Worm (Caenorhabditis elegans) whole organism, L4 larva: Measurements from ENCODE around the gene gpc-1.

ENCODE experiments used
- F10B5.3 ChIP-seq: sonication (generic microtip); optimal IDR thresholded peaks from 2 replicates; lab custom pipeline; 2016; ENCODE audit warnings: mild to moderate bottlenecking, missing genetic modification characterization, missing compliant biosample characterization
- F26F4.8 ChIP-seq: fragments of 200-800 bp; sonication (Bioruptor generic); conservative IDR thresholded peaks from 2 replicates; pipeline ENCODE4 v1.3.6; 2022; ENCODE audit warnings: missing genetic modification characterization, missing compliant biosample characterization
- F49E8.2 ChIP-seq: sonication (generic microtip); optimal IDR thresholded peaks from 2 replicates; lab custom pipeline; 2016; ENCODE audit warnings: missing compliant biosample characterization, mild to moderate bottlenecking, missing genetic modification characterization, borderline replicate concordance
- T26A8.4 ChIP-seq: fragments of 200-800 bp; sonication (Bioruptor generic); IDR thresholded peaks from 2 replicates; pipeline ENCODE4 v1.3.6; 2022; ENCODE audit warnings: missing genetic modification characterization, missing compliant biosample characterization
- Y105C5A.15 ChIP-seq: fragments of 200-800 bp; sonication (Bioruptor generic); IDR thresholded peaks from 2 replicates; pipeline ENCODE4 v1.3.6; 2022; ENCODE audit warnings: missing genetic modification characterization, missing compliant biosample characterization
- Y5F2A.4 ChIP-seq: fragments of 200-800 bp; sonication (Bioruptor generic); optimal IDR thresholded peaks from 2 replicates; lab custom pipeline; 2018; ENCODE audit warnings: mild to moderate bottlenecking, missing genetic modification characterization, missing compliant biosample characterization
- ZK337.2 ChIP-seq: fragments of 200-800 bp; sonication (Bioruptor generic); IDR thresholded peaks from 2 replicates; pipeline ENCODE4 v1.3.6; 2022; ENCODE audit warnings: missing genetic modification reagents, missing genetic modification characterization, missing compliant biosample characterization
- ZK546.5 ChIP-seq, 2 experiments: sonication (generic microtip); optimal IDR thresholded peaks; 2 replicates each; lab custom pipeline; 2017; ENCODE audit warnings: missing biosample characterization in 2 of 2, missing genetic modification characterization in 2 of 2
- aha-1 ChIP-seq: fragments of 150-350 bp; peaks from one replicate; lab custom pipeline; 2014; ENCODE audit warnings: missing biosample characterization, missing genetic modification characterization
- ceh-28 ChIP-seq: fragments of 150-350 bp; optimal IDR thresholded peaks from 2 replicates; lab custom pipeline; 2014; ENCODE audit warnings: missing biosample characterization, missing genetic modification reagents, missing genetic modification characterization
- ceh-44 ChIP-seq: fragments of 200-800 bp; sonication (Bioruptor generic); IDR thresholded peaks from 2 replicates; pipeline ENCODE4 v1.3.6; 2022; ENCODE audit warnings: missing genetic modification reagents, missing genetic modification characterization, missing compliant biosample characterization
- ceh-62 ChIP-seq: sonication (generic microtip); optimal IDR thresholded peaks from 2 replicates; lab custom pipeline; 2017; ENCODE audit warnings: missing biosample characterization, missing genetic modification characterization
- cey-2 ChIP-seq: sonication (generic microtip); optimal IDR thresholded peaks from 3 replicates; lab custom pipeline; 2017; ENCODE audit warnings: missing genetic modification characterization, mild to moderate bottlenecking, missing compliant biosample characterization, antibody characterized with exemption, borderline replicate concordance; ENCODE audit not compliant: insufficient read depth
- ctbp-1 ChIP-seq: fragments of 200-800 bp; sonication (Bioruptor generic); IDR thresholded peaks from 2 replicates; pipeline ENCODE4 v1.3.6; 2022; ENCODE audit warnings: missing genetic modification reagents, missing genetic modification characterization, missing compliant biosample characterization
- daf-12 ChIP-seq: fragments of 150-350 bp; optimal IDR thresholded peaks from 2 replicates; lab custom pipeline; 2014; ENCODE audit warnings: missing biosample characterization, missing genetic modification reagents, missing genetic modification characterization
- daf-19 ChIP-seq: fragments of 200-800 bp; sonication (Bioruptor generic); conservative IDR thresholded peaks from 2 replicates; pipeline ENCODE4 v1.3.6; 2022; ENCODE audit warnings: missing genetic modification characterization, missing compliant biosample characterization
- dmd-6 ChIP-seq: fragments of 200-800 bp; sonication (Bioruptor generic); IDR thresholded peaks from 2 replicates; pipeline ENCODE4 v1.3.6; 2022; ENCODE audit warnings: missing genetic modification reagents, missing genetic modification characterization, missing compliant biosample characterization
- dmd-9 ChIP-seq: fragments of 200-800 bp; sonication (Bioruptor generic); IDR thresholded peaks from 2 replicates; pipeline ENCODE4 v1.3.6; 2022; ENCODE audit warnings: missing genetic modification reagents, missing genetic modification characterization, missing compliant biosample characterization
- dpl-1 ChIP-seq: fragments of 150-350 bp; optimal IDR thresholded peaks from 2 replicates; lab custom pipeline; 2014; ENCODE audit warnings: missing biosample characterization, missing genetic modification reagents, missing genetic modification characterization
- egl-43 ChIP-seq: fragments of 200-800 bp; sonication (Bioruptor generic); IDR thresholded peaks from 2 replicates; pipeline ENCODE4 v1.3.6; 2022; ENCODE audit warnings: missing genetic modification reagents, missing genetic modification characterization, missing compliant biosample characterization
- fos-1 ChIP-seq: fragments of 150-350 bp; optimal IDR thresholded peaks from 2 replicates; lab custom pipeline; 2014; ENCODE audit warnings: missing biosample characterization, missing genetic modification characterization
- hlh-11 ChIP-seq: fragments of 200-800 bp; sonication (Bioruptor generic); optimal IDR thresholded peaks from 2 replicates; lab custom pipeline; 2018; ENCODE audit warnings: mild to moderate bottlenecking, missing genetic modification characterization, missing compliant biosample characterization
- hlh-30 ChIP-seq: sonication (generic microtip); optimal IDR thresholded peaks from 2 replicates; lab custom pipeline; 2017; ENCODE audit warnings: antibody characterized with exemption, mild to moderate bottlenecking, missing genetic modification characterization, missing compliant biosample characterization; ENCODE audit not compliant: insufficient read depth
- lim-7 ChIP-seq: fragments of 200-800 bp; sonication (Bioruptor generic); IDR thresholded peaks from 2 replicates; pipeline ENCODE4 v1.3.6; 2022; ENCODE audit warnings: missing genetic modification characterization, missing compliant biosample characterization
- lin-1 ChIP-seq: fragments of 200-800 bp; sonication (Bioruptor generic); IDR thresholded peaks from 2 replicates; pipeline ENCODE4 v1.3.6; 2022; ENCODE audit warnings: missing genetic modification reagents, missing genetic modification characterization, missing compliant biosample characterization
- lin-39 ChIP-seq: fragments of 150-350 bp; optimal IDR thresholded peaks from 2 replicates; lab custom pipeline; 2014; ENCODE audit warnings: missing biosample characterization, missing genetic modification reagents, missing genetic modification characterization
- lir-3 ChIP-seq: sonication (generic microtip); optimal IDR thresholded peaks from 2 replicates; lab custom pipeline; 2016; ENCODE audit warnings: mild to moderate bottlenecking, missing genetic modification characterization, missing compliant biosample characterization
- lsy-2 ChIP-seq, 2 experiments: fragments of 150-350 bp in 1 of 2; sonication (generic microtip) in 1 of 2; optimal IDR thresholded peaks; 2 replicates each; lab custom pipeline; 2014 to 2017; ENCODE audit warnings: missing biosample characterization in 2 of 2, missing genetic modification characterization in 2 of 2
- madf-5 ChIP-seq, 2 experiments: fragments of 200-800 bp; sonication (Bioruptor generic); IDR thresholded peaks; 2 replicates each; pipeline ENCODE4 v1.3.6; 2022; ENCODE audit warnings: missing compliant biosample characterization in 2 of 2, missing genetic modification characterization in 2 of 2
- mdl-1 ChIP-seq, 2 experiments: fragments of 150-350 bp in 1 of 2; sonication (generic microtip) in 1 of 2; optimal IDR thresholded peaks; 2 replicates each; lab custom pipeline; 2014 to 2017; ENCODE audit warnings: missing biosample characterization in 2 of 2, missing genetic modification characterization in 2 of 2
- mes-2 ChIP-seq: sonication (generic microtip); optimal IDR thresholded peaks from 2 replicates; lab custom pipeline; 2016; ENCODE audit warnings: missing genotype, mild to moderate bottlenecking, missing genetic modification characterization, missing compliant biosample characterization; ENCODE audit not compliant: poor library complexity, severe bottlenecking
- mxl-3 ChIP-seq: fragments of 200-800 bp; sonication (Bioruptor generic); optimal IDR thresholded peaks from 2 replicates; lab custom pipeline; 2018; ENCODE audit warnings: mild to moderate bottlenecking, missing genetic modification characterization, missing compliant biosample characterization
- nhr-10 ChIP-seq: fragments of 150-350 bp; optimal IDR thresholded peaks from 2 replicates; lab custom pipeline; 2014; ENCODE audit warnings: missing biosample characterization, missing genetic modification characterization
- nhr-25 ChIP-seq: sonication (generic microtip); optimal IDR thresholded peaks from 2 replicates; lab custom pipeline; 2017; ENCODE audit warnings: missing genetic modification characterization, mild to moderate bottlenecking, missing compliant biosample characterization, antibody characterized with exemption, moderate library complexity, borderline replicate concordance; ENCODE audit not compliant: insufficient read depth
- nhr-28 ChIP-seq: fragments of 150-350 bp; optimal IDR thresholded peaks from 2 replicates; lab custom pipeline; 2014; ENCODE audit warnings: missing biosample characterization, missing genetic modification characterization
- nhr-48 ChIP-seq: sonication (generic microtip); optimal IDR thresholded peaks from 2 replicates; lab custom pipeline; 2016; ENCODE audit warnings: mild to moderate bottlenecking, missing genetic modification characterization, missing compliant biosample characterization
- pha-4 ChIP-seq, 2 experiments: fragments of 150-350 bp in 1 of 2; fragments of 200-800 bp in 1 of 2; sonication (Bioruptor generic) in 1 of 2; IDR thresholded peaks in 1 of 2; optimal IDR thresholded peaks in 1 of 2; 2 replicates each; pipeline versions ENCODE4 v1.3.6 to Lab custom; 2014 to 2022; ENCODE audit warnings: missing genetic modification characterization in 2 of 2, missing genetic modification reagents in 2 of 2, missing biosample characterization in 1 of 2, missing compliant biosample characterization in 1 of 2
- php-3 ChIP-seq: fragments of 200-800 bp; sonication (Bioruptor generic); IDR thresholded peaks from 2 replicates; pipeline ENCODE4 v1.3.6; 2022; ENCODE audit warnings: missing genetic modification reagents, missing genetic modification characterization, missing compliant biosample characterization
- pqm-1 ChIP-seq: sonication (generic microtip); optimal IDR thresholded peaks from 2 replicates; lab custom pipeline; 2017; ENCODE audit warnings: missing biosample characterization, missing genetic modification characterization
- sdz-12 ChIP-seq: fragments of 200-800 bp; sonication (Bioruptor generic); optimal IDR thresholded peaks from 2 replicates; lab custom pipeline; 2018; ENCODE audit warnings: mild to moderate bottlenecking, missing genetic modification characterization, missing compliant biosample characterization
- set-16 ChIP-seq: fragments of 200-800 bp; sonication (Bioruptor generic); IDR thresholded peaks from 2 replicates; pipeline ENCODE4 v1.3.6; 2022; ENCODE audit warnings: missing genetic modification reagents, missing genetic modification characterization, missing compliant biosample characterization
- skn-1 ChIP-seq: fragments of 150-350 bp; optimal IDR thresholded peaks from 2 replicates; lab custom pipeline; 2014; ENCODE audit warnings: missing biosample characterization, missing genetic modification characterization
- spr-3 ChIP-seq: fragments of 200-800 bp; sonication (Bioruptor generic); optimal IDR thresholded peaks from 2 replicates; lab custom pipeline; 2018; ENCODE audit warnings: mild to moderate bottlenecking, missing genetic modification characterization, missing compliant biosample characterization
- tra-1 ChIP-seq: fragments of 200-800 bp; sonication (Bioruptor generic); IDR thresholded peaks from 2 replicates; pipeline ENCODE4 v1.3.6; 2022; ENCODE audit warnings: missing genetic modification reagents, missing genetic modification characterization, missing compliant biosample characterization
- unc-39 ChIP-seq: sonication (generic microtip); optimal IDR thresholded peaks from 2 replicates; lab custom pipeline; 2017; ENCODE audit warnings: missing biosample characterization, missing genetic modification characterization
- zag-1 ChIP-seq: fragments of 150-350 bp; optimal IDR thresholded peaks from 2 replicates; lab custom pipeline; 2014; ENCODE audit warnings: missing biosample characterization, missing genetic modification characterization
- zip-11 ChIP-seq: fragments of 200-800 bp; sonication (Bioruptor generic); IDR thresholded peaks from 2 replicates; pipeline ENCODE4 v1.3.6; 2022; ENCODE audit warnings: missing genetic modification characterization, missing compliant biosample characterization
- zip-2 ChIP-seq: fragments of 150-350 bp; optimal IDR thresholded peaks from 2 replicates; lab custom pipeline; 2014; ENCODE audit warnings: missing biosample characterization, missing genetic modification characterization
- ztf-11 ChIP-seq: fragments of 150-350 bp; optimal IDR thresholded peaks from 2 replicates; lab custom pipeline; 2014; ENCODE audit warnings: missing biosample characterization, missing genetic modification characterization

The gpc-1 gene

DNA sequence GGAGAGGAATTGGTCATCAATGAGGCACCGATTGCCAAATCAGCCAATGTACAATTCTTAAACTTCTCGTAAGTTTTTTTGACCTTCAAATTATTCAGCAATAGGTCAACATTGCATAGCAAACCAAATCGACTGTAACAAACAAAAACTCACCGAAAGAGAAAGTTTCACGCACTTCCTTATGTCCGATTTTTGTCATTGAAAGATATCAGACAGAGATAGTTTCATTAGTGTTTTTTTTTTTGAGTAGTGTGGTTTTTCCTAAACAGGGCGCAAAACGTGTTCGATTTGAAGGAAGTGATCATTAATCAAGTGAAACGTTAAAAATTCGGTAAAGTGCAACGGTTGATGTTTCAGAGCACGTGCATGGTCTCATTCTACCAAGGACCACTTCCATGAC, 40.6 kb downstream of the gpc-1 start:
- no peak for TF ChIP-seq zip-2 (tag; lab: Kevin White, UChicago)
- TF ChIP-seq hlh-11 (tag; lab: Kevin White, UChicago) = peak; percentile 47
- no peak for TF ChIP-seq tra-1
- peak; percentile 21 for TF ChIP-seq aha-1 (tag; lab: Kevin White, UChicago)
- peak; percentile 2 for TF ChIP-seq mes-2 (tag; lab: Kevin White, UChicago)
- no peak for TF ChIP-seq sdz-12 (GFP tag; lab: Kevin White, UChicago)
- TF ChIP-seq lsy-2 (tag; optimal IDR thresholded peaks at IDR 0.05; lab: Kevin White, UChicago) = peak in 1 of 2 experiments; percentile 5
- TF ChIP-seq dmd-6 = peak; percentile 25; the same call in 1 of the 2 replicates
- TF ChIP-seq mdl-1 (tag; optimal IDR thresholded peaks at IDR 0.05; lab: Kevin White, UChicago) = peak in 1 of 2 experiments; percentile 76
- TF ChIP-seq cey-2 (tag; lab: Kevin White, UChicago) = peak; percentile 37
- no peak for TF ChIP-seq ceh-28
- TF ChIP-seq nhr-28 (tag; lab: Kevin White, UChicago) = peak; percentile 6
- peak; percentile 77 for TF ChIP-seq nhr-48 (tag; lab: Kevin White, UChicago)
- peak; percentile 76 for TF ChIP-seq nhr-25 (tag; lab: Kevin White, UChicago)
- peak; percentile 58 for TF ChIP-seq mxl-3
- TF ChIP-seq ztf-11 = no peak

DNA sequence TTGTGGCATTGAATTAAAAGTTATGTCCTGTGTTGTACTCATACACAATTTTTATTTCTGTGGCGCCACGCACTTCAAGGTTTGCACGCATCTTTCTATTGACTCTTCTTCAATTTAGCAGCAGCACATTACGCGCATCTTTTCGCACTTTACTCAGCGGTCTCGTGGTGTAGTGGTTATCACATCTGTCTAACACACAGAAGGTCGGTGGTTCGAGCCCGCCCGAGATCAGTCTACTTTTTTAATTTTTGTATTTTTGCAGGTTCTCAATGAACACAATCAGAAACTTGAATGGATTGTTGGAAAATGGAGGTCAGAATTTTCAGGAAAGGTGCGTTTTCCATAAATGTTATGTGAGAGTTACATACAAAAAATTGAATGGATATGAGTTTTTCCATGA, 41.3 kb downstream of the gpc-1 start:
- no peak for TF ChIP-seq skn-1 (tag; lab: Kevin White, UChicago)
- TF ChIP-seq spr-3 (GFP tag; lab: Kevin White, UChicago) = no peak
- no peak for TF ChIP-seq F26F4.8 (GFP tag; lab: Robert Waterston, UW)
- peak; percentile 69 for TF ChIP-seq aha-1 (tag; lab: Kevin White, UChicago)
- peak; percentile 74 for TF ChIP-seq dmd-6
- no peak for TF ChIP-seq dpl-1 (GFP tag; lab: Kevin White, UChicago)
- TF ChIP-seq set-16 (GFP tag; lab: Robert Waterston, UW) = no peak
- no peak for TF ChIP-seq unc-39
- peak; percentile 78; the same call in 1 of the 2 replicates for TF ChIP-seq daf-19 (GFP tag; lab: Robert Waterston, UW)
- TF ChIP-seq madf-5 (GFP tag; IDR thresholded peaks at IDR 0.05; lab: Robert Waterston, UW) = peak; percentile 80 to 81
- no peak for TF ChIP-seq F49E8.2 (tag; lab: Kevin White, UChicago)
- TF ChIP-seq cey-2 (tag; lab: Kevin White, UChicago) = no peak
- TF ChIP-seq dmd-9 (GFP tag; lab: Robert Waterston, UW) = 0 out of 2 replicates have a peak, but pooled peaks have one; percentile 24
- TF ChIP-seq ZK546.5 (tag; optimal IDR thresholded peaks at IDR 0.05; lab: Kevin White, UChicago) = no peak
- peak; percentile 58; the same call in 1 of the 2 replicates for TF ChIP-seq lin-1 (GFP tag; lab: Robert Waterston, UW)
- 0 out of 2 replicates have a peak, but pooled peaks have one; percentile 16 for TF ChIP-seq Y105C5A.15 (GFP tag; lab: Robert Waterston, UW)
- no peak for TF ChIP-seq pha-4 (GFP tag; IDR thresholded peaks at IDR 0.05; lab: Robert Waterston, UW)
- TF ChIP-seq pha-4 (tag; optimal IDR thresholded peaks at IDR 0.05; lab: Kevin White, UChicago) = no peak
- no peak for TF ChIP-seq lir-3 (tag; lab: Kevin White, UChicago)
- TF ChIP-seq zag-1 (tag; lab: Kevin White, UChicago) = no peak
- TF ChIP-seq lim-7 (GFP tag; lab: Robert Waterston, UW) = peak; percentile 89
- peak; percentile 63 for TF ChIP-seq T26A8.4 (GFP tag; lab: Robert Waterston, UW)
- peak; percentile 28; the same call in 1 of the 2 replicates for TF ChIP-seq ceh-44
- TF ChIP-seq ctbp-1 (GFP tag; lab: Robert Waterston, UW) = peak; percentile 77
- no peak for TF ChIP-seq nhr-10
- TF ChIP-seq ZK337.2 (GFP tag; lab: Robert Waterston, UW) = no peak
- peak in 1 of 2 experiments; percentile 46 for TF ChIP-seq lsy-2 (tag; optimal IDR thresholded peaks at IDR 0.05; lab: Kevin White, UChicago)
- TF ChIP-seq pqm-1 (tag; lab: Kevin White, UChicago) = no peak
- no peak for TF ChIP-seq lin-39 (tag; lab: Kevin White, UChicago)
- TF ChIP-seq ceh-62 (tag; lab: Kevin White, UChicago) = no peak
- no peak for TF ChIP-seq fos-1 (tag; lab: Kevin White, UChicago)
- peak; percentile 28 for TF ChIP-seq Y5F2A.4 (GFP tag; lab: Kevin White, UChicago)
- no peak for TF ChIP-seq zip-11 (GFP tag; lab: Robert Waterston, UW)
- TF ChIP-seq php-3 (GFP tag; lab: Robert Waterston, UW) = peak; percentile 45; the same call in 1 of the 2 replicates
- no peak for TF ChIP-seq daf-12 (tag; lab: Kevin White, UChicago)
- peak; percentile 49 for TF ChIP-seq hlh-30 (tag; lab: Kevin White, UChicago)
- TF ChIP-seq F10B5.3 (tag; lab: Kevin White, UChicago) = no peak
- TF ChIP-seq egl-43 (GFP tag; lab: Robert Waterston, UW) = peak; percentile 89
